Fruit fly (Drosophila melanogaster): Measurements from ENCODE around the gene CG14321.

Gene CG14321

DNA sequence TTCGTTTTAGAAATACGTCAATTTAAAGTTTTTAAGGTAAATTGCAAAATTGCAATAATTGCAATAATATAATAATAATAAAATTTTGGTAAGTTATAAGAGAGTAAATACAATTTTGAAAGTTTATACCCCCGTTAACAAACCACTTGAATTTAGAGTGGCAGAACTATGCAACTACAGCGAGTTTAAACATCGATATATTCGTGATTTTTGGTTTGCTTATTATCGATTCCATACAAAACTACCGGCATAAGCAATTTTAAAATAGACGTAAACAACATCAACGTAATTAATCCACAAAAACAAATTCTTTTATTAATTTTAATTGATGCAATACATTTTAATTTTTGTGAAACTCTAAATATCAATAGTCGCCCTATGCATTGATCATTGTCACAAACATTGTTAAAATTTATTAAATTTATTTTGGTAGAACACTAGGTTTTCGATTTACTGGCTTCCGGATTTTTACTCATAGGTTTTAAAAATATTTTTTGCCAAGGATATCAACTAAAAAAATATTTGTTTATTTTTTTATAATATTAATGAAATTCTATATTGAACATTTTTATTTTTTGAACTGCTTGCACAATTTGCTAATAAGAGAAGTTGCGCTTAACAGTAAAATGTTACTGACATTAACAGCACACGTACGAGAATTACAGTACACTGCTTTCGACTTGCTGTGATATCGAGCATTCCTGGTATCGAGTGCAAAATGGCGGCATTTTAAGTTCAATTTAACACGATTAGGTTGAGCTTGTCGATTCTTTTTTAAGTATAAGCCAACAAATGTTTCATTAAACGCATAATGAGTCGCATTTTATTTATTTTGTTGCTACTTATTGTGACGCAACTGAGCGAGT lies 14.4 kb upstream of the CG14321 start, which contains the start of gene Pxt (continued):
- TF ChIP-seq CHES-1-like (GFP tag; optimal IDR thresholded peaks at IDR 0.05): no peak
- TF ChIP-seq CG13123 (GFP tag; optimal IDR thresholded peaks at IDR 0.05): no peak
- TF ChIP-seq tll (GFP tag; optimal IDR thresholded peaks at IDR 0.05): no peak
- TF ChIP-seq CG14860 (GFP tag; IDR thresholded peaks at IDR 0.05; ENCODE audit: partially characterized antibody): no peak
- peak; percentile 70 for TF ChIP-seq CG12155 (GFP tag; optimal IDR thresholded peaks at IDR 0.05)
- TF ChIP-seq CG2199 (GFP tag; IDR thresholded peaks at IDR 0.05): no peak
- no peak for TF ChIP-seq CG11456 (GFP tag; IDR thresholded peaks at IDR 0.05)
- no peak for TF ChIP-seq CG30020 (tag; optimal IDR thresholded peaks at IDR 0.05)
- TF ChIP-seq CG8281 (tag; optimal IDR thresholded peaks at IDR 0.05): no peak
- TF ChIP-seq pzg (GFP tag; optimal IDR thresholded peaks at IDR 0.05): peak; percentile 60
- no peak for TF ChIP-seq CG33557 (GFP tag; optimal IDR thresholded peaks at IDR 0.05)
- TF ChIP-seq luna (GFP tag; optimal IDR thresholded peaks at IDR 0.05): no peak
- TF ChIP-seq tx (GFP tag; optimal IDR thresholded peaks at IDR 0.05): no peak
- no peak for TF ChIP-seq CG12942 (GFP tag; optimal IDR thresholded peaks at IDR 0.05)
- TF ChIP-seq ewg (GFP tag; optimal IDR thresholded peaks at IDR 0.05): no peak
- TF ChIP-seq E2f2 (GFP tag; IDR thresholded peaks at IDR 0.05): peak; percentile 87
- TF ChIP-seq Hr39 (optimal IDR thresholded peaks at IDR 0.05): no peak
- TF ChIP-seq CG6813 (GFP tag; optimal IDR thresholded peaks at IDR 0.05): no peak
- TF ChIP-seq sens (GFP tag): peak; percentile 69
- TF ChIP-seq psq (GFP tag; optimal IDR thresholded peaks at IDR 0.05): no peak
- TF ChIP-seq MTF-1 (GFP tag; optimal IDR thresholded peaks at IDR 0.05; ENCODE audit: borderline replicate concordance): peak; percentile 48
- TF ChIP-seq peb (GFP tag; IDR thresholded peaks at IDR 0.05): no peak

DNA sequence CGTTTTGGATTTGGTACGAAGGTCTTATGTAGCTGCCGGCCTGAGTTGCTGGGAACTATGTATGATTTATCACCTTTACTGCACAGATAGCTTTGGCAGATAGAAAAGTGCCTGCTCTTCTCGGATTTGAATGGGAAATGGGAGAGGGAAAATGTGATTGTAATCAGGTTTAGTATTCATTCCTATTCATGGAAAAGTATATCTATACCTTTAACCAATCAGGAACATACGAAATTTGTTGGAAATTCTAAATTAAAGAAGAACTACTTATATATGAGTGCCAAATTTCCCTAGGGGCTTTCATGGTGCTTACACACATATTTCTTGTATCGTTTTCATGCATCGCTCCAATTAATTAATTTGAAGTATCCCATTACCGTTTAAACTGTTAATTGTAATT lies 8.4 kb upstream of the CG14321 start, which contains the start of gene Atg8b:
Gene Atg8b, minus strand, starts transcription at position 101 of the 400 bp plus-strand sequence.
- TF ChIP-seq Six4 (GFP tag; optimal IDR thresholded peaks at IDR 0.05): no peak
- TF ChIP-seq CG7745 (tag; optimal IDR thresholded peaks at IDR 0.05): no peak
- TF ChIP-seq insv (GFP tag; optimal IDR thresholded peaks at IDR 0.05): no peak
- TF ChIP-seq Aef1 (GFP tag; IDR thresholded peaks at IDR 0.05): no peak
- no peak for TF ChIP-seq tll (GFP tag; optimal IDR thresholded peaks at IDR 0.05)
- no peak for TF ChIP-seq CG5245 (GFP tag; optimal IDR thresholded peaks at IDR 0.05)
- no peak for TF ChIP-seq CG32772 (GFP tag; IDR thresholded peaks at IDR 0.05)

DNA sequence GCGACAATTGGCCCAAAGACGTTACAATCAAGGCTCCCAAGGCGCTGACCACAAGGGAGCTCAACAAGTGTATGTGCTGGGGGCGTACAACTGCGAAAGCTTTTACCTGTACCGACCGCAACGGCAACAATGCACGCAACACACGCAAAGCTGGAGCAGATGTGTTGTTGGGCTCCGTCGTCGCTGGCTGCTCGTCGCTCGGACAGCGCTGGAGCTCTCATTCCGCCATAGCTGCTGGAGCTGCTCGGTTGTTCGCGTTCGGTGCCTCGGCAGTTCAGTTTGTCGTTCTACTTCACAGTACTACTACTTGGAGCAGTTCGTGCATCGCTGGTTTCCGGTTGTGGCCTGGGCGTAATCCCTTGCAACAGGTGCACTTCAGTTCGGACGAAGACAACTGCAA lies 7.8 kb upstream of the CG14321 start, which contains the start of gene Lgr1:
Gene Lgr1, plus strand, starts transcription at position 220 of the 400 bp plus-strand sequence.
- TF ChIP-seq CG11398 (GFP tag; optimal IDR thresholded peaks at IDR 0.05) (no peak), sob (GFP tag; IDR thresholded peaks at IDR 0.05) (0 out of 2 replicates have a peak, but pooled peaks have one; percentile 7), CG31388 (GFP tag; optimal IDR thresholded peaks at IDR 0.05) (no peak), odd (GFP tag; optimal IDR thresholded peaks at IDR 0.05) (no peak), pros (GFP tag; optimal IDR thresholded peaks at IDR 0.05) (no peak), disco-r (GFP tag; optimal IDR thresholded peaks at IDR 0.05) (no peak), slou (GFP tag; optimal IDR thresholded peaks at IDR 0.05) (no peak), CG6765 (GFP tag; optimal IDR thresholded peaks at IDR 0.05) (no peak), mld (GFP tag; IDR thresholded peaks at IDR 0.05; ENCODE audit: partially characterized antibody) (no peak), Aef1 (GFP tag; IDR thresholded peaks at IDR 0.05) (no peak), pho (GFP tag; optimal IDR thresholded peaks at IDR 0.05) (no peak), CG11247 (GFP tag; IDR thresholded peaks at IDR 0.05) (0 out of 2 replicates have a peak, but pooled peaks have one; percentile 27), tio (GFP tag; optimal IDR thresholded peaks at IDR 0.05) (no peak), Scr (GFP tag; IDR thresholded peaks at IDR 0.05; ENCODE audit: partially characterized antibody) (no peak), CG2199 (GFP tag; IDR thresholded peaks at IDR 0.05) (no peak), ranshi (GFP tag; IDR thresholded peaks at IDR 0.05) (no peak), CG32532 (GFP tag; IDR thresholded peaks at IDR 0.05) (no peak), Hr51 (GFP tag; optimal IDR thresholded peaks at IDR 0.05) (no peak), slp2 (GFP tag; optimal IDR thresholded peaks at IDR 0.05) (no peak), chn (GFP tag; optimal IDR thresholded peaks at IDR 0.05) (no peak), CG4360 (GFP tag; IDR thresholded peaks at IDR 0.05) (0 out of 2 replicates have a peak, but pooled peaks have one; percentile 15), Deaf1 (tag; optimal IDR thresholded peaks at IDR 0.05) (peak; percentile 52)
